Fruit fly (Drosophila melanogaster) whole organism, wandering third instar larva: Measurements from ENCODE around the gene dnk.
A peak's percentile ranks its signal among the peaks of the same experiment; 100 is the strongest.

Source experiments
- Abd-B ChIP-seq: fragments of >200 bp; optimal IDR thresholded peaks from 2 replicates; lab custom pipeline; 2017; ENCODE audit warnings: missing biosample characterization, missing genetic modification characterization
- CG32264 ChIP-seq: fragments of 200-800 bp; sonication (Bioruptor generic); optimal IDR thresholded peaks from 2 replicates; lab custom pipeline; 2016; ENCODE audit warnings: missing biosample characterization, missing genetic modification characterization
- CG9705 ChIP-seq: fragments of 200-800 bp; sonication (Bioruptor generic); optimal IDR thresholded peaks from 2 replicates; lab custom pipeline; 2018; ENCODE audit warnings: missing biosample characterization, mild to moderate bottlenecking, missing genetic modification characterization
- CrebA ChIP-seq: fragments of 200-800 bp; sonication (Bioruptor generic); optimal IDR thresholded peaks from 2 replicates; lab custom pipeline; 2016; ENCODE audit warnings: missing biosample characterization, mild to moderate bottlenecking, missing genetic modification characterization, borderline replicate concordance
- Dfd ChIP-seq: fragments of >200 bp; optimal IDR thresholded peaks from 2 replicates; lab custom pipeline; 2017; ENCODE audit warnings: missing biosample characterization, missing genetic modification characterization
- GATAd ChIP-seq: sonication (Bioruptor generic); optimal IDR thresholded peaks from 2 replicates; lab custom pipeline; 2016; ENCODE audit warnings: missing biosample characterization, missing genetic modification characterization
- HLH106 ChIP-seq: fragments of 200-800 bp; optimal IDR thresholded peaks from 3 replicates; lab custom pipeline; 2019; ENCODE audit warnings: missing biosample characterization, mild to moderate bottlenecking, missing genetic modification characterization, moderate library complexity
- Hnf4 ChIP-seq: fragments of 200-800 bp; sonication (Bioruptor generic); optimal IDR thresholded peaks from 2 replicates; lab custom pipeline; 2016; ENCODE audit warnings: missing biosample characterization, mild to moderate bottlenecking, missing genetic modification characterization
- Hr83 ChIP-seq: fragments of 200-300 bp; sonication (Bioruptor generic); optimal IDR thresholded peaks from 2 replicates; lab custom pipeline; 2016; ENCODE audit warnings: missing biosample characterization, mild to moderate bottlenecking, missing genetic modification characterization, moderate library complexity; ENCODE audit not compliant: poor library complexity, severe bottlenecking
- Jra ChIP-seq: sonication (Bioruptor generic); optimal IDR thresholded peaks from 2 replicates; lab custom pipeline; 2016; ENCODE audit warnings: missing biosample characterization, missing genetic modification characterization
- Mio ChIP-seq: sonication (Bioruptor generic); optimal IDR thresholded peaks from 2 replicates; lab custom pipeline; 2016; ENCODE audit warnings: missing biosample characterization, missing genetic modification characterization
- Myc ChIP-seq: fragments of >200 bp; optimal IDR thresholded peaks from 2 replicates; lab custom pipeline; 2017
- N ChIP-seq: fragments of >200 bp; optimal IDR thresholded peaks from 2 replicates; lab custom pipeline; 2018; ENCODE audit warnings: missing biosample characterization, missing external identifiers, missing genetic modification characterization
- OdsH ChIP-seq: fragments of 200-800 bp; sonication (Bioruptor generic); optimal IDR thresholded peaks from 2 replicates; lab custom pipeline; 2016; ENCODE audit warnings: missing biosample characterization, mild to moderate bottlenecking, missing genetic modification characterization
- Rel ChIP-seq, 2 experiments: fragments of 200-800 bp; sonication (Bioruptor generic) in 1 of 2; optimal IDR thresholded peaks; 2 replicates in 1 of 2; 3 replicates in 1 of 2; lab custom pipeline; 2016 to 2019; ENCODE audit warnings: mild to moderate bottlenecking in 2 of 2, missing biosample characterization in 2 of 2, missing genetic modification characterization in 2 of 2, moderate library complexity in 1 of 2
- Sp1 ChIP-seq: fragments of 200-800 bp; sonication (Bioruptor generic); optimal IDR thresholded peaks from 3 replicates; lab custom pipeline; 2019; ENCODE audit warnings: missing biosample characterization, mild to moderate bottlenecking, missing genetic modification characterization, moderate library complexity
- Vsx2 ChIP-seq: fragments of 200-300, 225-300 bp; sonication (Bioruptor generic); optimal IDR thresholded peaks from 2 replicates; lab custom pipeline; 2018; ENCODE audit warnings: missing biosample characterization, missing genetic modification characterization; ENCODE audit not compliant: partially characterized antibody
- br ChIP-seq: fragments of 200-800 bp; sonication (Bioruptor generic); optimal IDR thresholded peaks from 2 replicates; lab custom pipeline; 2016; ENCODE audit warnings: missing biosample characterization, missing genetic modification characterization
- brk ChIP-seq: fragments of 200-800 bp; sonication (Bioruptor generic); optimal IDR thresholded peaks from 2 replicates; lab custom pipeline; 2016; ENCODE audit warnings: missing biosample characterization, mild to moderate bottlenecking, missing genetic modification characterization
- dl ChIP-seq, 2 experiments: fragments of 175-275, 200-275 bp in 1 of 2; fragments of 200-275 bp in 1 of 2; sonication (Bioruptor generic); optimal IDR thresholded peaks; lab custom pipeline; 2018; ENCODE audit warnings: mild to moderate bottlenecking in 2 of 2, missing biosample characterization in 2 of 2, missing genetic modification characterization in 2 of 2, moderate library complexity in 2 of 2; ENCODE audit not compliant: partially characterized antibody in 2 of 2, insufficient read depth in 1 of 2
- dmrt93B ChIP-seq: fragments of 200-800 bp; sonication (Bioruptor generic); optimal IDR thresholded peaks from 2 replicates; lab custom pipeline; 2018; ENCODE audit warnings: missing biosample characterization, mild to moderate bottlenecking, missing genetic modification characterization
- dsf ChIP-seq: sonication (Bioruptor generic); optimal IDR thresholded peaks from 2 replicates; lab custom pipeline; 2016; ENCODE audit warnings: missing biosample characterization, missing genetic modification characterization, borderline replicate concordance
- ey ChIP-seq: fragments of 200-800 bp; sonication (Bioruptor generic); optimal IDR thresholded peaks from 2 replicates; lab custom pipeline; 2016; ENCODE audit warnings: missing biosample characterization, missing genetic modification characterization
- foxo ChIP-seq, 2 experiments: fragments of 200-800 bp; sonication (Bioruptor generic); optimal IDR thresholded peaks; 2 replicates in 1 of 2; 3 replicates in 1 of 2; lab custom pipeline; 2016 to 2017; ENCODE audit warnings: missing biosample characterization in 2 of 2, missing genetic modification characterization in 2 of 2
- fru ChIP-seq: fragments of 200-800 bp; sonication (Bioruptor generic); optimal IDR thresholded peaks from 3 replicates; lab custom pipeline; 2016; ENCODE audit warnings: missing biosample characterization, mild to moderate bottlenecking, missing genetic modification characterization
- h ChIP-seq: fragments of 200-800 bp; sonication (Bioruptor generic); optimal IDR thresholded peaks from 3 replicates; lab custom pipeline; 2016; ENCODE audit warnings: missing biosample characterization, mild to moderate bottlenecking, missing genetic modification characterization
- jim ChIP-seq: fragments of 175-275, 200-325 bp; sonication (Bioruptor generic); optimal IDR thresholded peaks from 2 replicates; lab custom pipeline; 2016; ENCODE audit warnings: missing biosample characterization, mild to moderate bottlenecking, missing genetic modification characterization
- pan ChIP-seq: fragments of >200 bp; optimal IDR thresholded peaks from 2 replicates; lab custom pipeline; 2017
- psq ChIP-seq: fragments of 200-800 bp; sonication (Bioruptor generic); optimal IDR thresholded peaks from 3 replicates; lab custom pipeline; 2017; ENCODE audit warnings: missing biosample characterization, mild to moderate bottlenecking, missing genetic modification characterization, moderate library complexity
- rgr ChIP-seq: fragments of 200-800 bp; sonication (Bioruptor generic); optimal IDR thresholded peaks from 3 replicates; lab custom pipeline; 2016; ENCODE audit warnings: missing biosample characterization, mild to moderate bottlenecking, missing genetic modification characterization
- sage ChIP-seq: fragments of 200-800 bp; sonication (Bioruptor generic); optimal IDR thresholded peaks from 2 replicates; lab custom pipeline; 2016; ENCODE audit warnings: missing biosample characterization, mild to moderate bottlenecking, missing genetic modification characterization
- sv ChIP-seq: fragments of 200-800 bp; sonication (Bioruptor generic); optimal IDR thresholded peaks from 3 replicates; lab custom pipeline; 2016; ENCODE audit warnings: missing biosample characterization, missing genetic modification characterization
- tai ChIP-seq: sonication (Bioruptor generic); optimal IDR thresholded peaks from 2 replicates; lab custom pipeline; 2016; ENCODE audit warnings: missing biosample characterization, missing genetic modification characterization
- woc ChIP-seq: sonication (Bioruptor generic); optimal IDR thresholded peaks from 2 replicates; lab custom pipeline; 2016; ENCODE audit warnings: missing biosample characterization, mild to moderate bottlenecking, missing genetic modification characterization

dnk gene

DNA sequence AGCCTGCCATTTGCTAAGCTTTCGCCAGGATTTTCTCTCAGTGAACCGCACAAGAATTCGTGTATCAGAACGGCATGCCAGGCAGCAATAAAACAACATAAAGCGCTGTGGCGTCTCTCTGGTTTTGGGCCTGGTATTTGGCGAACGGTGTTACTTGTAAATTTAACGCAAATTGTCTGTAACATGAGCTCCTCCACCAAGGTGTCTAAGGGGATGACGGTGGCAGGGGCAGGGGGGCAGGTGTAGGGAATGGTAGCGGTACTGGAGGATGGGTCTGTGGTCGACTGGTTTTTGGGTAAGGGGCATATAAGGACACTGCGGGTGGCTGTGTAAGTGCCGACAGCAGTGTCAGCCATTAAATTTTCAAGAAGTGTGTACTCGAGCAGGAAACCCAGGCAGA lies 16.0 kb upstream of the dnk start:
- TF ChIP-seq GATAd (GFP tag; lab: Kevin White, UChicago) (no peak), ey (GFP tag; lab: Kevin White, UChicago) (no peak), tai (GFP tag; lab: Kevin White, UChicago) (no peak)
- TF ChIP-seq, all 38 proteins: peak for 0

- TF ChIP-seq dl (GFP tag; optimal IDR thresholded peaks at IDR 0.05; lab: Kevin White, UChicago; ENCODE audit: insufficient read depth in 1 of 2, partially characterized antibody in 2 of 2) (no peak), h (GFP tag; lab: Kevin White, UChicago) (no peak), woc (GFP tag; lab: Kevin White, UChicago) (no peak), Hnf4 (GFP tag; lab: Kevin White, UChicago) (no peak), Jra (GFP tag; lab: Kevin White, UChicago) (no peak), pan (lab: Kevin White, UChicago) (no peak), Hr83 (GFP tag; lab: Kevin White, UChicago) (no peak), ey (GFP tag; lab: Kevin White, UChicago) (no peak)
Observed at dm6 chr3R:18978709-18979108, 2.1 kb upstream of the dnk start, which contains the start of gene euc. Gene euc, minus strand, starts transcription at chr3R:18978809.

DNA sequence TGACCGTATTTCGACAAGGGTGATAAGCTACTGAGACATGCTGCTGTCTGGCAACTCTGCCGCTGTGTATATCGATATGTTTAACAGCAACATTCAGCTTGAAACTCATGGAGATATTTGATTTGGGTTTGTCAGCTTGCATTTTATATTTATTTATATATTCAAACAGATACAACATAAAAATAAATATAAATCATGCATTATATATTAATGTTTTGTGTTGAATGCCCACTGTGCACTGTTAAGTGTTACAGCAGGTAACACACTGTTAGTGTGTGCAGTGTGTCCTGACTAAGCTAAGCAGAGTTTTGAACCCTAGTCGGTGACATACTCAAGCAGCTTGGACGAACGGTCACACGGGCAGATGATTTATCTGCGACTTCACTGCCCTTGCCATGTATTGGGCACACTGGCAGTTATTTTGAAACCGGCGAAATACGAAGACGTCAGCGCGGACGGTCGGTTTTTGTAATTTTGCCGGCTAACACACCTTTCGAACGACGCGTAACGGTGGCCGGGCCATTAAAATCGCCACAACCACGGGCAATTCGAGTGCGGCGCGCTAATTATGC lies 2.9 kb downstream of the dnk start, which contains the start of the genes snRNP-U1-C and gukh:
TSS of gene snRNP-U1-C (minus strand) at position 37 of the 572 bp plus-strand sequence.
TSS of gene gukh (plus strand) at position 412 of the 572 bp plus-strand sequence.
- TF ChIP-seq dl (GFP tag; optimal IDR thresholded peaks at IDR 0.05; lab: Kevin White, UChicago; ENCODE audit: insufficient read depth in 1 of 2, partially characterized antibody in 2 of 2) (no peak), rgr (GFP tag; lab: Kevin White, UChicago) (peak; percentile 84), Jra (GFP tag; lab: Kevin White, UChicago) (peak; percentile 36), Myc (lab: Kevin White, UChicago) (no peak), Hr83 (GFP tag; lab: Kevin White, UChicago) (peak; percentile 62), CrebA (no peak), Abd-B (GFP tag; lab: Kevin White, UChicago) (no peak), OdsH (GFP tag; lab: Kevin White, UChicago) (peak; percentile 77), HLH106 (peak; percentile 83), CG9705 (GFP tag; lab: Kevin White, UChicago) (peak; percentile 62), tai (GFP tag; lab: Kevin White, UChicago) (no peak), Hnf4 (GFP tag; lab: Kevin White, UChicago) (peak; percentile 72), Mio (GFP tag; lab: Kevin White, UChicago) (no peak), Rel (GFP tag; optimal IDR thresholded peaks at IDR 0.05; lab: Kevin White, UChicago) (no peak), Rel (tag; optimal IDR thresholded peaks at IDR 0.05; lab: Kevin White, UChicago) (peak; percentile 69), fru (peak; percentile 54), h (GFP tag; lab: Kevin White, UChicago) (peak; percentile 70), Sp1 (GFP tag; lab: Kevin White, UChicago) (peak; percentile 69), psq (GFP tag; lab: Kevin White, UChicago) (peak; percentile 70), pan (lab: Kevin White, UChicago) (no peak), br (peak; percentile 44), sage (GFP tag; lab: Kevin White, UChicago) (peak; percentile 65), ey (GFP tag; lab: Kevin White, UChicago) (peak; percentile 58), dsf (peak; percentile 36), foxo (GFP tag; optimal IDR thresholded peaks at IDR 0.05; lab: Kevin White, UChicago) (peak in 1 of 2 experiments; percentile 72), sv (GFP tag; lab: Kevin White, UChicago) (peak; percentile 82), brk (GFP tag; lab: Kevin White, UChicago) (peak; percentile 91)
- TF ChIP-seq, all 38 proteins: peak for 19

dm6 chr3R:18985114-18985785 lies 4.5 kb downstream of the dnk start:
- peak; percentile 35 for TF ChIP-seq Hnf4 (GFP tag; lab: Kevin White, UChicago)
- no peak for TF ChIP-seq jim (GFP tag; lab: Kevin White, UChicago)
- TF ChIP-seq Jra (GFP tag; lab: Kevin White, UChicago) = peak; percentile 2
- peak; percentile 3 for TF ChIP-seq dsf
- TF ChIP-seq dmrt93B (GFP tag; lab: Kevin White, UChicago) = peak; percentile 89
- peak; percentile 92 for TF ChIP-seq rgr (GFP tag; lab: Kevin White, UChicago)
- TF ChIP-seq woc (GFP tag; lab: Kevin White, UChicago) = peak; percentile 34
- TF ChIP-seq sage (GFP tag; lab: Kevin White, UChicago) = peak; percentile 28
- peak; percentile 83 for TF ChIP-seq ey (GFP tag; lab: Kevin White, UChicago)
- TF ChIP-seq GATAd (GFP tag; lab: Kevin White, UChicago) = no peak
- TF ChIP-seq h (GFP tag; lab: Kevin White, UChicago) = peak; percentile 77
- TF ChIP-seq foxo (GFP tag; optimal IDR thresholded peaks at IDR 0.05; lab: Kevin White, UChicago) = peak in 1 of 2 experiments; percentile 94
- TF ChIP-seq Rel (GFP tag; optimal IDR thresholded peaks at IDR 0.05; lab: Kevin White, UChicago) = no peak
- peak; percentile 96 for TF ChIP-seq Rel (tag; optimal IDR thresholded peaks at IDR 0.05; lab: Kevin White, UChicago)
- no peak for TF ChIP-seq CG32264
- TF ChIP-seq Sp1 (GFP tag; lab: Kevin White, UChicago) = peak; percentile 86
- no peak for TF ChIP-seq Vsx2 (GFP tag; lab: Kevin White, UChicago)
- TF ChIP-seq Mio (GFP tag; lab: Kevin White, UChicago) = no peak
- TF ChIP-seq HLH106 = peak; percentile 83
- TF ChIP-seq br = peak; percentile 59
- TF ChIP-seq psq (GFP tag; lab: Kevin White, UChicago) = peak; percentile 92
- no peak for TF ChIP-seq sv (GFP tag; lab: Kevin White, UChicago)
- TF ChIP-seq brk (GFP tag; lab: Kevin White, UChicago) = peak; percentile 66
- TF ChIP-seq dl (GFP tag; optimal IDR thresholded peaks at IDR 0.05; lab: Kevin White, UChicago; ENCODE audit: insufficient read depth in 1 of 2, partially characterized antibody in 2 of 2) = no peak
- peak; percentile 40 for TF ChIP-seq CG9705 (GFP tag; lab: Kevin White, UChicago)
- peak; percentile 95 for TF ChIP-seq OdsH (GFP tag; lab: Kevin White, UChicago)
- TF ChIP-seq pan (lab: Kevin White, UChicago) = no peak
- TF ChIP-seq CrebA = no peak
- peak; percentile 77 for TF ChIP-seq fru
- no peak for TF ChIP-seq Dfd (GFP tag; lab: Kevin White, UChicago)
- TF ChIP-seq N (GFP tag; lab: Kevin White, UChicago) = no peak
